Worm (Caenorhabditis elegans) whole organism, L2 larva: ENCODE data around the gene tbc-8.
A peak's percentile ranks its signal among the peaks of the same experiment; 100 is the strongest.

Experiments
- C34F6.9 ChIP-seq: fragments of 150-350 bp; optimal IDR thresholded peaks from 2 replicates; lab custom pipeline; 2014; ENCODE audit warnings: missing biosample characterization, missing genetic modification characterization
- F13H6.1 ChIP-seq: sonication (generic microtip); optimal IDR thresholded peaks from 2 replicates; lab custom pipeline; 2016; ENCODE audit warnings: missing genetic modification characterization, missing compliant biosample characterization
- R02D3.7 ChIP-seq: fragments of 150-350 bp; optimal IDR thresholded peaks from 2 replicates; lab custom pipeline; 2014; ENCODE audit warnings: missing biosample characterization, missing genetic modification characterization
- Y55F3AM.14 ChIP-seq: fragments of 200-800 bp; sonication (Bioruptor generic); optimal IDR thresholded peaks from 2 replicates; lab custom pipeline; 2018; ENCODE audit warnings: mild to moderate bottlenecking, missing genetic modification characterization, missing compliant biosample characterization
- ZK546.5 ChIP-seq: sonication (generic microtip); optimal IDR thresholded peaks from 2 replicates; lab custom pipeline; 2017; ENCODE audit warnings: missing biosample characterization, missing genetic modification characterization
- alr-1 ChIP-seq: fragments of 150-350 bp; optimal IDR thresholded peaks from 2 replicates; lab custom pipeline; 2014; ENCODE audit warnings: missing biosample characterization, missing genetic modification characterization
- aly-2 ChIP-seq: fragments of 150-350 bp; optimal IDR thresholded peaks from 2 replicates; lab custom pipeline; 2014; ENCODE audit warnings: missing biosample characterization, missing genetic modification characterization
- blmp-1 ChIP-seq: sonication (generic microtip); optimal IDR thresholded peaks from 2 replicates; lab custom pipeline; 2017; ENCODE audit warnings: missing genetic modification characterization, mild to moderate bottlenecking, missing compliant biosample characterization, antibody characterized with exemption, moderate library complexity; ENCODE audit not compliant: insufficient read depth
- ceh-16 ChIP-seq: fragments of 150-350 bp; optimal IDR thresholded peaks from 2 replicates; lab custom pipeline; 2014; ENCODE audit warnings: missing biosample characterization, missing genetic modification characterization
- ceh-82 ChIP-seq: fragments of 150-350 bp; optimal IDR thresholded peaks from 2 replicates; lab custom pipeline; 2014; ENCODE audit warnings: missing biosample characterization, missing genetic modification characterization
- crh-2 ChIP-seq: sonication (generic microtip); optimal IDR thresholded peaks from 2 replicates; lab custom pipeline; 2017; ENCODE audit warnings: missing biosample characterization, missing genetic modification characterization
- dmd-4 ChIP-seq: sonication (generic microtip); optimal IDR thresholded peaks from 2 replicates; lab custom pipeline; 2017; ENCODE audit warnings: missing biosample characterization, missing genetic modification characterization
- elt-1 ChIP-seq: fragments of 150-350 bp; optimal IDR thresholded peaks from 2 replicates; lab custom pipeline; 2014; ENCODE audit warnings: missing biosample characterization, missing genetic modification characterization
- elt-3 ChIP-seq: sonication (generic microtip); optimal IDR thresholded peaks from 2 replicates; lab custom pipeline; 2017; ENCODE audit warnings: missing biosample characterization, missing genetic modification characterization
- fos-1 ChIP-seq: fragments of 150-350 bp; optimal IDR thresholded peaks from 2 replicates; lab custom pipeline; 2014; ENCODE audit warnings: missing biosample characterization, missing genetic modification characterization
- gmeb-1 ChIP-seq: fragments of 150-350 bp; optimal IDR thresholded peaks from 2 replicates; lab custom pipeline; 2014; ENCODE audit warnings: missing biosample characterization, missing genetic modification characterization
- lin-11 ChIP-seq: fragments of 150-350 bp; sonication (generic microtip); optimal IDR thresholded peaks from 2 replicates; lab custom pipeline; 2014; ENCODE audit warnings: missing biosample characterization, missing genetic modification characterization, inconsistent platforms, mixed read lengths
- lin-13 ChIP-seq: fragments of 150-350 bp; optimal IDR thresholded peaks from 2 replicates; lab custom pipeline; 2014; ENCODE audit warnings: missing biosample characterization, missing genetic modification reagents, missing genetic modification characterization
- lin-39 ChIP-seq: fragments of 150-350 bp; optimal IDR thresholded peaks from 2 replicates; lab custom pipeline; 2014; ENCODE audit warnings: missing biosample characterization, missing genetic modification reagents, missing genetic modification characterization
- lsy-2 ChIP-seq, 2 experiments: fragments of 150-350 bp in 1 of 2; sonication (generic microtip) in 1 of 2; optimal IDR thresholded peaks; 2 replicates each; lab custom pipeline; 2014 to 2017; ENCODE audit warnings: missing biosample characterization in 2 of 2, missing genetic modification characterization in 2 of 2
- mbf-1 ChIP-seq: sonication (generic microtip); optimal IDR thresholded peaks from 2 replicates; lab custom pipeline; 2017; ENCODE audit warnings: missing biosample characterization, missing genetic modification characterization
- mdl-1 ChIP-seq, 2 experiments: fragments of 150-350 bp in 1 of 2; sonication (generic microtip) in 1 of 2; optimal IDR thresholded peaks; 2 replicates each; lab custom pipeline; 2017; ENCODE audit warnings: missing biosample characterization in 2 of 2, missing genetic modification characterization in 2 of 2
- nhr-12 ChIP-seq: fragments of 150-350 bp; optimal IDR thresholded peaks from 2 replicates; lab custom pipeline; 2014; ENCODE audit warnings: missing biosample characterization, missing genetic modification characterization
- nhr-129 ChIP-seq: fragments of 150-350 bp; optimal IDR thresholded peaks from 2 replicates; lab custom pipeline; 2014; ENCODE audit warnings: missing biosample characterization, missing genetic modification characterization
- nhr-23 ChIP-seq: fragments of 150-350 bp; optimal IDR thresholded peaks from 2 replicates; lab custom pipeline; 2014; ENCODE audit warnings: missing biosample characterization, missing genetic modification reagents, missing genetic modification characterization
- nhr-237 ChIP-seq: fragments of 150-350 bp; optimal IDR thresholded peaks from 2 replicates; lab custom pipeline; 2014; ENCODE audit warnings: missing biosample characterization, missing genetic modification characterization
- nhr-6 ChIP-seq: fragments of 150-350 bp; optimal IDR thresholded peaks from 2 replicates; lab custom pipeline; 2014; ENCODE audit warnings: missing biosample characterization, missing genetic modification characterization
- nhr-77 ChIP-seq: fragments of 150-350 bp; optimal IDR thresholded peaks from 2 replicates; lab custom pipeline; 2014; ENCODE audit warnings: missing biosample characterization, missing genetic modification characterization
- peb-1 ChIP-seq: fragments of 150-350 bp; optimal IDR thresholded peaks from 2 replicates; lab custom pipeline; 2014; ENCODE audit warnings: missing biosample characterization, missing genetic modification characterization
- sem-4 ChIP-seq: fragments of 150-350 bp; optimal IDR thresholded peaks from 2 replicates; lab custom pipeline; 2014; ENCODE audit warnings: missing biosample characterization, missing genetic modification reagents, missing genetic modification characterization
- skn-1 ChIP-seq: sonication (generic microtip); optimal IDR thresholded peaks from 2 replicates; lab custom pipeline; 2017; ENCODE audit warnings: missing biosample characterization, missing genetic modification characterization
- sma-3 ChIP-seq: sonication (generic microtip); optimal IDR thresholded peaks from 2 replicates; lab custom pipeline; 2016; ENCODE audit warnings: missing genetic modification reagents, missing genetic modification characterization, missing compliant biosample characterization
- unc-55 ChIP-seq: fragments of 150-350 bp; sonication (generic microtip); optimal IDR thresholded peaks from 3 replicates; lab custom pipeline; 2014; ENCODE audit warnings: missing biosample characterization, missing genetic modification reagents, missing genetic modification characterization
- zag-1 ChIP-seq: fragments of 150-350 bp; optimal IDR thresholded peaks from 2 replicates; lab custom pipeline; 2014; ENCODE audit warnings: missing biosample characterization, missing genetic modification characterization
- ztf-1 ChIP-seq: fragments of 200-800 bp; sonication (Bioruptor generic); conservative IDR thresholded peaks from 2 replicates; pipeline ENCODE4 v1.3.6; 2022; ENCODE audit warnings: missing genetic modification characterization, missing compliant biosample characterization
- ztf-4 ChIP-seq: fragments of 150-350 bp; optimal IDR thresholded peaks from 2 replicates; lab custom pipeline; 2014; ENCODE audit warnings: missing biosample characterization, missing genetic modification characterization

Gene tbc-8

DNA sequence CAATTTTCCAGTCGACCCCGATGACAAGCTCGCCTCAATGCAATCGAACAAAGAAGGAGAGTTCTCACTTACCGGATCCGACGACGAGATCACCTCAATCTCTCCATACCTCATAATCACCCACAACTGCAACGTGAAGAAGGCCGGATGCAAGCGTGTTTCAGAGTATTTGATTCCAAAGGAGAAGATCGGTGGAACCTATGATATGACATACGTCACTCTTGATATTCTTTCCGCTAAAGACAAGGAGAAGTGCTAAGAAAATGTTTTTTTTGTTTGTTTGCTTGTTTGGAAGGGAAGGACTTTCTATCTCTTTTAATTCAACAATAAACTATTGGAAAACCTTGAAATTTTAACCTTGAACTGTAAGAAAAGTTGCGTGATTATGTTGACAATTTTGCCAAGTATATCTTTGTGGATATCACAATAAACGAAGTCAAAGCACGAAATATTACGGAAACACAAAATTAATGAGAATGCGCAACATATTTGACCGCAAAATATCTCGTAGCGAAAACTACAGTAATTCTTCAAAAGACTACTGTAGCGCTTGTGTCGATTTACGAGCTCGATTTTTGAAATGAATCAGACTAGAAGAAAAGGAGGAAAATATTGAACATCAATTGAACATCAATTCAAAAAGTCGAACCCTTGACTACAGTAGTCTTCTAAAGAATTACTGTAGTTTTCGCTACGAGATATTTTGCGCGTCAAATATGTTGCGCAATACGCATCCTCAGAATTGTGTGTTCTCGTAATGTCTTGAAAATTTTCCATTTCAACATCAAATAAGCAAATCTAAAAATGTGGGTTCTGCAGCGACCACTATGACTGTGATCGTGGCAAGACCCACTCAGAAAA lies 25.5 kb upstream of the tbc-8 start (continued):
- TF ChIP-seq R02D3.7 (tag; lab: Kevin White, UChicago) (no peak), lin-13 (GFP tag; lab: Kevin White, UChicago) (peak; percentile 31), ztf-4 (tag; lab: Kevin White, UChicago) (peak; percentile 43), peb-1 (no peak), unc-55 (GFP tag; lab: Kevin White, UChicago) (no peak), Y55F3AM.14 (GFP tag; lab: Kevin White, UChicago) (no peak), crh-2 (peak; percentile 24), ceh-16 (tag; lab: Kevin White, UChicago) (no peak)

DNA sequence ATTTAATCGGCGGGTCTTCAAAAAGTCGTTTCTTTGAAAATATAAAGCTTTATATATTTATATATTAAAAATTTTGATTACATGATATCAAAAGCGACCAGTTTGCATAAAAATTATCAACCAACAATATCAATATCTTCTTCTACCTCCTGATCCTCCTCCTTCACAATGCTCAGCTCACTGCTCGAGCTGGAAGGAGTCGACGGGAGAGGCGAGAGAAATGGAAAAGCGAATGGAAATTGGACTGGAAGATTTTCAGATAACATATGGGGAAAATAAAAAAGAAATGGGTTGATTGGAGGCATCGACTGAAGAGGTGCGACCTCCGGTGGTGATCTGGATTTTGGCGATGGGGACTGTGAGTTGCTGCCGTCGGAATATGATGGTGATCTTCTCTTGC lies 24.8 kb upstream of the tbc-8 start:
- TF ChIP-seq sem-4 (tag; lab: Kevin White, UChicago) (no peak), ceh-82 (tag; lab: Kevin White, UChicago) (no peak)

DNA sequence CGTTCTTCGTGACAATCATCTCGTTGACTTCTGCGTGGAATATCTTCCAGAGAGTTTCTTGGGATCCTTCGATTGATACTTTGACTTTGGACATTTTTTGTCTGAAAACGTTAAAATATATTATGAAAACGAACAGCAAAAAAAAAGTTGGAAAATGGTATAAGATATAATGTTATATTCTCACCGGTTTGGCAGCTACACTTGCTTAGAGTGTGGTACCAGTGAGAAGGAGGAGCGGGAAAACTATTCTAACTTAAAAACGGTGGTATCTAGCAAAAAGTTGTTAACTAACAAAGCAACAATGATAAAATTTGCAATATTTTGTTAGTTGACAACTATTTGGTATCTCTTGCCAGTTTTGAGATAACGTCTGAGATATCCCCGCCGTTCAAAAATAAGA lies 23.0 kb upstream of the tbc-8 start, which contains the start of gene tbx-9:
Gene tbx-9, minus strand, starts transcription at position 101 of the 400 bp plus-strand sequence.
- TF ChIP-seq skn-1 (tag; lab: Kevin White, UChicago) (no peak), nhr-237 (no peak), elt-3 (tag; lab: Kevin White, UChicago) (no peak), mbf-1 (no peak), elt-1 (no peak), alr-1 (tag; lab: Kevin White, UChicago) (no peak), F13H6.1 (tag; lab: Kevin White, UChicago) (no peak), unc-55 (GFP tag; lab: Kevin White, UChicago) (no peak), lin-39 (tag; lab: Kevin White, UChicago) (no peak), crh-2 (no peak), fos-1 (tag; lab: Kevin White, UChicago) (no peak), lsy-2 (tag; optimal IDR thresholded peaks at IDR 0.05; lab: Kevin White, UChicago) (no peak), gmeb-1 (no peak), ZK546.5 (tag; lab: Kevin White, UChicago) (no peak), dmd-4 (no peak), nhr-129 (tag; lab: Kevin White, UChicago) (no peak)

DNA sequence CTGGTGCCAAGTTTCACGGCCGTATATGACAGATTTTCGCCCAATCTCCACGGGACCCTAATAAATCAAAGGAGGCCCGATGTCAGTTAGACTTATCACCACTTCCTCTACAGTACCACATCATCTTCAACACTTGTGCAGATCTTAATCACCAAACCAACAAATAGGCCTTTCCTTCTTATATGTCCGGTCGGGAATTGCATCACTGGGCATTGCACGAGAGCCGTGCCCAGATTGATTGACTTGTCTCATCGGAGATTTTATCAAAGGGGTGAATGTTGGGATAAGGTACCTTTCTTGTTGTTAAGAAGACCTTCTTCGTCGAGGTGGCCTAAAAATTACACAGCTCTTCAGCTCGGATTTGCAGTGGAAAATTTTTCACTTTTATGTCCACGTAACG lies 20.0 kb upstream of the tbc-8 start:
- TF ChIP-seq mdl-1 (tag; optimal IDR thresholded peaks at IDR 0.05; lab: Kevin White, UChicago): no peak
- TF ChIP-seq nhr-77 (tag; lab: Kevin White, UChicago): no peak
- TF ChIP-seq blmp-1 (tag; lab: Kevin White, UChicago): no peak
- TF ChIP-seq nhr-129 (tag; lab: Kevin White, UChicago): no peak
- no peak for TF ChIP-seq gmeb-1
- TF ChIP-seq mbf-1: no peak
- no peak for TF ChIP-seq alr-1 (tag; lab: Kevin White, UChicago)
- no peak for TF ChIP-seq ztf-4 (tag; lab: Kevin White, UChicago)
- no peak for TF ChIP-seq unc-55 (GFP tag; lab: Kevin White, UChicago)
- TF ChIP-seq lin-11: no peak
- TF ChIP-seq ZK546.5 (tag; lab: Kevin White, UChicago): no peak
- TF ChIP-seq elt-3 (tag; lab: Kevin White, UChicago): no peak
- TF ChIP-seq nhr-12 (tag; lab: Kevin White, UChicago): no peak
- TF ChIP-seq fos-1 (tag; lab: Kevin White, UChicago): no peak
- TF ChIP-seq Y55F3AM.14 (GFP tag; lab: Kevin White, UChicago): no peak
- TF ChIP-seq sem-4 (tag; lab: Kevin White, UChicago): no peak
- no peak for TF ChIP-seq ztf-1 (GFP tag; lab: Robert Waterston, UW)
- TF ChIP-seq nhr-6: no peak

DNA sequence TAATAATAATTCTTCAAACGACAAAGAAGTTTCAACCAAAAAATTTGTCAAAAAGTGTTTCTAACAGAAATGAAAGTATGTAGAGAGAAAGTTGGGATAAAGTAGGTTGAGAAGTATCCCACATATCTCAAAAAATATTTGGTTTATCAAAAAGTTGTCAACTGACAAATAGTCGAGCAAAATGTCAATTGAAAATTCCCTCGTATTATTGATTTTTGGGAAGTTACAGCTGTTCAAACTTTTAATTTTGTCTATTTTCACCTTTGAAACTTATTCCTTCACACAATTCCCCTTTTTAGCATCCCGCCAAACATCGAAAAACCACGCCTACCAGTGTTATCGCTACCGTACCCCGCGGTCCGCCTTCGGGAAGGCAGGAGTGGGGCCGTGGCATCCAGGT lies 17.7 kb upstream of the tbc-8 start, which contains the start of gene tbx-8:
Gene tbx-8, plus strand, starts transcription at position 301 of the 400 bp plus-strand sequence.
- no peak for TF ChIP-seq C34F6.9 (tag; lab: Kevin White, UChicago)
- no peak for TF ChIP-seq aly-2 (tag; lab: Kevin White, UChicago)
- TF ChIP-seq sma-3 (GFP tag; lab: Kevin White, UChicago): no peak
- TF ChIP-seq zag-1 (tag; lab: Kevin White, UChicago): no peak
- TF ChIP-seq lin-11: no peak
- TF ChIP-seq alr-1 (tag; lab: Kevin White, UChicago): no peak
- TF ChIP-seq elt-3 (tag; lab: Kevin White, UChicago): no peak
- no peak for TF ChIP-seq ceh-16 (tag; lab: Kevin White, UChicago)
- no peak for TF ChIP-seq nhr-23 (tag; lab: Kevin White, UChicago)
- no peak for TF ChIP-seq skn-1 (tag; lab: Kevin White, UChicago)
